Fruit fly (Drosophila melanogaster) whole organism, embryonic: ENCODE measurements around the gene CG18301.
A peak's percentile ranks its signal among the peaks of the same experiment; 100 is the strongest.

ENCODE experiments used
- ATbp ChIP-seq: fragments of 200-800 bp; sonication (Bioruptor generic); optimal IDR thresholded peaks from 2 replicates; lab custom pipeline; 2017; ENCODE audit warnings: missing biosample characterization, mild to moderate bottlenecking, missing genetic modification characterization, missing genetic modification reagents
- Atf-2 ChIP-seq: fragments of 200-800 bp; sonication (Bioruptor generic); optimal IDR thresholded peaks from 2 replicates; lab custom pipeline; 2016; ENCODE audit warnings: missing biosample characterization, missing genetic modification characterization
- Atf3 ChIP-seq: fragments of 200-800 bp; sonication (Bioruptor generic); optimal IDR thresholded peaks from 3 replicates; lab custom pipeline; 2016; ENCODE audit warnings: missing biosample characterization, missing genetic modification characterization
- CG10147 ChIP-seq: fragments of 200-800 bp; sonication (Bioruptor generic); optimal IDR thresholded peaks from 2 replicates; lab custom pipeline; 2019; ENCODE audit warnings: missing biosample characterization, mild to moderate bottlenecking, missing genetic modification characterization, moderate library complexity
- CG1024 ChIP-seq: fragments of 200-800 bp; sonication (Bioruptor generic); IDR thresholded peaks from 2 replicates; pipeline ENCODE4 v1.3.6; 2022; ENCODE audit warnings: missing biosample characterization, missing genetic modification characterization
- CG10654 ChIP-seq: fragments of 200-800 bp; sonication (Bioruptor generic); optimal IDR thresholded peaks from 2 replicates; lab custom pipeline; 2016; ENCODE audit warnings: missing biosample characterization, missing genetic modification characterization
- CG12071 ChIP-seq: fragments of 200-800 bp; sonication (Bioruptor generic); optimal IDR thresholded peaks from 3 replicates; lab custom pipeline; 2018; ENCODE audit warnings: missing biosample characterization, mild to moderate bottlenecking, missing genetic modification characterization
- CG12769 ChIP-seq: fragments of 200-800 bp; sonication (Bioruptor generic); optimal IDR thresholded peaks from 2 replicates; lab custom pipeline; 2019; ENCODE audit warnings: missing biosample characterization, mild to moderate bottlenecking, missing genetic modification characterization, moderate library complexity
- CG13624 ChIP-seq: fragments of 200-800 bp; sonication (Bioruptor generic); optimal IDR thresholded peaks from 2 replicates; lab custom pipeline; 2016; ENCODE audit warnings: missing biosample characterization, missing genetic modification characterization
- CG14014 ChIP-seq: fragments of 200-800 bp; sonication (Bioruptor generic); IDR thresholded peaks from 2 replicates; pipeline ENCODE4 v1.3.6; 2022; ENCODE audit warnings: missing biosample characterization, missing genetic modification characterization
- CG14441 ChIP-seq: fragments of 200-800 bp; sonication (Bioruptor generic); IDR thresholded peaks from 2 replicates; pipeline ENCODE4 v1.3.6; 2022; ENCODE audit warnings: missing biosample characterization, missing genetic modification characterization
- CG1603 ChIP-seq: fragments of 200-800 bp; sonication (Bioruptor generic); optimal IDR thresholded peaks from 2 replicates; lab custom pipeline; 2019; ENCODE audit warnings: missing biosample characterization, mild to moderate bottlenecking, missing genetic modification characterization, moderate library complexity
- CG16779 ChIP-seq: fragments of 200-800 bp; sonication (Bioruptor generic); IDR thresholded peaks from 2 replicates; pipeline ENCODE4 v1.3.6; 2022; ENCODE audit warnings: missing biosample characterization, missing genetic modification characterization
- CG17186 ChIP-seq: fragments of 200-800 bp; sonication (Bioruptor generic); optimal IDR thresholded peaks from 3 replicates; lab custom pipeline; 2017; ENCODE audit warnings: missing biosample characterization, missing genetic modification reagents, missing genetic modification characterization
- CG17802 ChIP-seq: fragments of 200-800 bp; sonication (Bioruptor generic); optimal IDR thresholded peaks from 2 replicates; lab custom pipeline; 2018; ENCODE audit warnings: missing biosample characterization, mild to moderate bottlenecking, missing genetic modification characterization, moderate library complexity
- CG2202 ChIP-seq: fragments of 200-800 bp; sonication (Bioruptor generic); optimal IDR thresholded peaks from 2 replicates; lab custom pipeline; 2018; ENCODE audit warnings: missing biosample characterization, mild to moderate bottlenecking, missing genetic modification characterization
- CG32772 ChIP-seq: fragments of 200-800 bp; sonication (Bioruptor generic); IDR thresholded peaks from 2 replicates; pipeline ENCODE4 v1.3.6; 2022; ENCODE audit warnings: missing biosample characterization, missing genetic modification characterization
- CG42726 ChIP-seq: fragments of 200-800 bp; sonication (Bioruptor generic); IDR thresholded peaks from 2 replicates; pipeline ENCODE4 v1.3.6; 2022; ENCODE audit warnings: missing biosample characterization, missing genetic modification characterization; ENCODE audit not compliant: partially characterized antibody
- CG4360 ChIP-seq: fragments of 200-800 bp; sonication (Bioruptor generic); IDR thresholded peaks from 2 replicates; pipeline ENCODE4 v1.3.6; 2022; ENCODE audit warnings: missing biosample characterization, missing genetic modification characterization
- CG4730 ChIP-seq: fragments of 200-800 bp; sonication (Bioruptor generic); IDR thresholded peaks from 2 replicates; pipeline ENCODE4 v1.3.6; 2022; ENCODE audit warnings: missing biosample characterization, missing genetic modification characterization
- CG6175 ChIP-seq: fragments of 200-800 bp; sonication (Bioruptor generic); IDR thresholded peaks from 3 replicates; pipeline ENCODE4 v1.3.6; 2022; ENCODE audit warnings: missing biosample characterization, missing genetic modification characterization
- CG6254 ChIP-seq: fragments of 200-800 bp; sonication (Bioruptor generic); optimal IDR thresholded peaks from 3 replicates; lab custom pipeline; 2017; ENCODE audit warnings: mild to moderate bottlenecking, missing biosample characterization, missing genetic modification reagents, missing genetic modification characterization
- CG6689 ChIP-seq: fragments of 200-800 bp; sonication (Bioruptor generic); IDR thresholded peaks from 2 replicates; pipeline ENCODE4 v1.3.6; 2022; ENCODE audit warnings: missing biosample characterization, missing genetic modification characterization
- CG6854 ChIP-seq: fragments of 200-800 bp; sonication (Bioruptor generic); optimal IDR thresholded peaks from 3 replicates; lab custom pipeline; 2017; ENCODE audit warnings: missing biosample characterization, mild to moderate bottlenecking, missing genetic modification characterization
- CG7372 ChIP-seq: fragments of 200-800 bp; sonication (Bioruptor generic); IDR thresholded peaks from 2 replicates; pipeline ENCODE4 v1.3.6; 2022; ENCODE audit warnings: missing biosample characterization, missing genetic modification characterization
- CG8290 ChIP-seq, 3 experiments: fragments of 200-800 bp; sonication (Bioruptor generic); optimal IDR thresholded peaks; 2 replicates each; lab custom pipeline; 2016 to 2019; ENCODE audit warnings: missing biosample characterization in 3 of 3, missing genetic modification characterization in 3 of 3, mild to moderate bottlenecking in 2 of 3, moderate library complexity in 1 of 3
- CG9609 ChIP-seq: fragments of 200-800 bp; sonication (Bioruptor generic); optimal IDR thresholded peaks from 3 replicates; lab custom pipeline; 2016; ENCODE audit warnings: missing biosample characterization, missing genetic modification characterization
- CoRest ChIP-seq: fragments of 200-800 bp; sonication (Bioruptor generic); optimal IDR thresholded peaks from 3 replicates; lab custom pipeline; 2018; ENCODE audit warnings: missing biosample characterization, mild to moderate bottlenecking, missing genetic modification characterization, moderate library complexity
- Dbx ChIP-seq: fragments of 200-800 bp; sonication (Bioruptor generic); IDR thresholded peaks from 3 replicates; pipeline ENCODE4 v1.3.6; 2022; ENCODE audit warnings: missing biosample characterization, missing genetic modification characterization
- E2f2 ChIP-seq: fragments of 200-800 bp; sonication (Bioruptor generic); IDR thresholded peaks from 2 replicates; pipeline ENCODE4 v1.3.6; 2022; ENCODE audit warnings: missing biosample characterization, missing genetic modification characterization
- Elba2 ChIP-seq: fragments of 200-800 bp; sonication (Bioruptor generic); optimal IDR thresholded peaks from 3 replicates; lab custom pipeline; 2016; ENCODE audit warnings: missing biosample characterization, missing genetic modification characterization
- Fer2 ChIP-seq: fragments of 200-800 bp; sonication (Bioruptor generic); optimal IDR thresholded peaks from 2 replicates; lab custom pipeline; 2018; ENCODE audit warnings: missing biosample characterization, mild to moderate bottlenecking, missing genetic modification characterization, moderate library complexity
- HLH3B ChIP-seq: fragments of 200-800 bp; sonication (Bioruptor generic); IDR thresholded peaks from 2 replicates; pipeline ENCODE4 v1.3.6; 2022; ENCODE audit warnings: missing biosample characterization, missing genetic modification characterization
- Med ChIP-seq: fragments of 200-800 bp; sonication (Bioruptor generic); peaks from one replicate; lab custom pipeline; 2016; ENCODE audit warnings: missing biosample characterization, missing genetic modification characterization, mild to moderate bottlenecking, inconsistent platforms, moderate library complexity
- Opbp ChIP-seq: fragments of 200-800 bp; sonication (Bioruptor generic); IDR thresholded peaks from 3 replicates; pipeline ENCODE4 v1.3.6; 2022; ENCODE audit warnings: missing biosample characterization, missing genetic modification characterization; ENCODE audit not compliant: partially characterized antibody
- Poxn ChIP-seq: fragments of 200-800 bp; sonication (Bioruptor generic); IDR thresholded peaks from 2 replicates; pipeline ENCODE4 v1.3.6; 2022; ENCODE audit warnings: missing biosample characterization, missing genetic modification characterization
- Scr ChIP-seq: fragments of 200-800 bp; sonication (Bioruptor generic); IDR thresholded peaks from 2 replicates; pipeline ENCODE4 v1.3.6; 2022; ENCODE audit warnings: missing biosample characterization, missing genetic modification characterization; ENCODE audit not compliant: partially characterized antibody
- Sry-δ ChIP-seq: fragments of 200-800 bp; sonication (Bioruptor generic); optimal IDR thresholded peaks from 2 replicates; lab custom pipeline; 2016; ENCODE audit warnings: missing biosample characterization, missing genetic modification characterization
- aop ChIP-seq: fragments of 200-800 bp; sonication (Bioruptor generic); IDR thresholded peaks from 2 replicates; pipeline ENCODE4 v1.3.6; 2022; ENCODE audit warnings: missing biosample characterization, missing genetic modification characterization
- ci ChIP-seq: fragments of 200-800 bp; sonication (Bioruptor generic); IDR thresholded peaks from 3 replicates; pipeline ENCODE4 v1.3.6; 2022; ENCODE audit warnings: missing biosample characterization, missing genetic modification characterization
- crc ChIP-seq: fragments of 200-800 bp; sonication (Bioruptor generic); optimal IDR thresholded peaks from 2 replicates; lab custom pipeline; 2016; ENCODE audit warnings: missing biosample characterization, missing genetic modification characterization
- jigr1 ChIP-seq: fragments of 200-800 bp; sonication (Bioruptor generic); IDR thresholded peaks from 3 replicates; pipeline ENCODE4 v1.3.6; 2022; ENCODE audit warnings: missing biosample characterization, missing genetic modification characterization
- kay ChIP-seq: fragments of 200-800 bp; sonication (Bioruptor generic); optimal IDR thresholded peaks from 2 replicates; lab custom pipeline; 2016; ENCODE audit warnings: missing biosample characterization, missing genetic modification characterization
- klu ChIP-seq: fragments of 200-800 bp; sonication (Bioruptor generic); IDR thresholded peaks from 2 replicates; pipeline ENCODE4 v1.3.6; 2022; ENCODE audit warnings: missing biosample characterization, missing genetic modification characterization
- lov ChIP-seq, 2 experiments: fragments of 200-800 bp in 1 of 2; fragments of >200 bp in 1 of 2; sonication (Bioruptor generic) in 1 of 2; IDR thresholded peaks in 1 of 2; optimal IDR thresholded peaks in 1 of 2; 2 replicates in 1 of 2; 3 replicates in 1 of 2; pipeline versions ENCODE4 v1.3.6 to Lab custom; 2017 to 2022; ENCODE audit warnings: missing biosample characterization in 1 of 2, missing genetic modification characterization in 1 of 2
- org-1 ChIP-seq: fragments of 200-800 bp; sonication (Bioruptor generic); optimal IDR thresholded peaks from 2 replicates; lab custom pipeline; 2017; ENCODE audit warnings: missing biosample characterization, missing genetic modification characterization
- pnt ChIP-seq: fragments of 200-800 bp; sonication (Bioruptor generic); optimal IDR thresholded peaks from 3 replicates; lab custom pipeline; 2016; ENCODE audit warnings: missing biosample characterization, missing genetic modification characterization
- so ChIP-seq: fragments of 200-800 bp; sonication (Bioruptor generic); IDR thresholded peaks from 3 replicates; pipeline ENCODE4 v1.3.6; 2022; ENCODE audit warnings: missing biosample characterization, missing genetic modification characterization
- vvl ChIP-seq: fragments of 200-800 bp; sonication (Bioruptor generic); IDR thresholded peaks from 2 replicates; pipeline ENCODE4 v1.3.6; 2022; ENCODE audit warnings: missing biosample characterization, missing genetic modification characterization
- wek ChIP-seq: fragments of 200-800 bp; sonication (Bioruptor generic); optimal IDR thresholded peaks from 3 replicates; lab custom pipeline; 2018; ENCODE audit warnings: missing biosample characterization, mild to moderate bottlenecking, missing genetic modification characterization, moderate library complexity
- zen ChIP-seq: fragments of 200-800 bp; sonication (Bioruptor generic); optimal IDR thresholded peaks from 3 replicates; lab custom pipeline; 2018; ENCODE audit warnings: missing biosample characterization, mild to moderate bottlenecking, missing genetic modification characterization, moderate library complexity

CG18301 gene

dm6 chr2L:10499608-10500007 is 32.0 kb upstream of the CG18301 start:
- no peak for TF ChIP-seq CG16779 (GFP tag; lab: Robert Waterston, UW)
- no peak for TF ChIP-seq CG2202
- TF ChIP-seq CG10147, result peak; percentile 13
- TF ChIP-seq so (GFP tag; lab: Robert Waterston, UW), result peak; percentile 67; the same call in 1 of the 3 replicates
- TF ChIP-seq org-1 (GFP tag; lab: Kevin White, UChicago), result peak; percentile 4
- peak; percentile 15 for TF ChIP-seq CG12769
- TF ChIP-seq CG14014 (GFP tag; lab: Robert Waterston, UW), result 0 out of 2 replicates have a peak, but pooled peaks have one; percentile 17
- TF ChIP-seq crc (GFP tag; lab: Kevin White, UChicago), result no peak
- TF ChIP-seq jigr1, result no peak
- no peak for TF ChIP-seq pnt (GFP tag; lab: Kevin White, UChicago)
- TF ChIP-seq CG13624 (GFP tag; lab: Kevin White, UChicago), result no peak
- no peak for TF ChIP-seq CG8290 (GFP tag; optimal IDR thresholded peaks at IDR 0.05; lab: Kevin White, UChicago)
- TF ChIP-seq CG8290 (tag; optimal IDR thresholded peaks at IDR 0.05; lab: Kevin White, UChicago), result peak in 1 of 2 experiments; percentile 48
- no peak for TF ChIP-seq CG17186 (GFP tag; lab: Kevin White, UChicago)
- no peak for TF ChIP-seq Sry-δ
- no peak for TF ChIP-seq CG10654
- TF ChIP-seq CoRest, result no peak
- no peak for TF ChIP-seq CG42726 (GFP tag; lab: Robert Waterston, UW)
- TF ChIP-seq CG12071 (GFP tag; lab: Kevin White, UChicago), result peak; percentile 30
- TF ChIP-seq Med (GFP tag; lab: Kevin White, UChicago), result peak; percentile 38
- no peak for TF ChIP-seq klu (GFP tag; lab: Robert Waterston, UW)
- no peak for TF ChIP-seq Elba2 (GFP tag; lab: Kevin White, UChicago)
- no peak for TF ChIP-seq Fer2
- peak; percentile 33; the same call in 1 of the 2 replicates for TF ChIP-seq CG7372
- TF ChIP-seq CG32772, result no peak
- TF ChIP-seq Atf3 (GFP tag; lab: Kevin White, UChicago), result no peak
- TF ChIP-seq wek (GFP tag; lab: Kevin White, UChicago), result no peak
- no peak for TF ChIP-seq Scr (GFP tag; lab: Robert Waterston, UW)
- no peak for TF ChIP-seq Poxn
- no peak for TF ChIP-seq zen (tag; lab: Kevin White, UChicago)
- no peak for TF ChIP-seq HLH3B (GFP tag; lab: Robert Waterston, UW)
- 0 out of 2 replicates have a peak, but pooled peaks have one; percentile 27 for TF ChIP-seq CG14441 (GFP tag; lab: Robert Waterston, UW)
- TF ChIP-seq CG17802 (tag; lab: Kevin White, UChicago), result no peak
- peak; percentile 32; the same call in 1 of the 3 replicates for TF ChIP-seq CG6175
- TF ChIP-seq CG6854 (GFP tag; lab: Kevin White, UChicago), result no peak
- 0 out of 3 replicates have a peak, but pooled peaks have one; percentile 48 for TF ChIP-seq ci (GFP tag; lab: Robert Waterston, UW)
- TF ChIP-seq CG6689 (GFP tag; lab: Robert Waterston, UW), result peak; percentile 8; the same call in 1 of the 2 replicates
- peak; percentile 17 for TF ChIP-seq E2f2
- TF ChIP-seq CG1603 (tag; lab: Kevin White, UChicago), result no peak
- TF ChIP-seq Opbp (GFP tag; lab: Robert Waterston, UW), result no peak
- no peak for TF ChIP-seq aop (GFP tag; lab: Robert Waterston, UW)
- no peak for TF ChIP-seq kay (GFP tag; lab: Kevin White, UChicago)
- TF ChIP-seq vvl (GFP tag; lab: Robert Waterston, UW), result no peak
- peak; percentile 20 for TF ChIP-seq ATbp (GFP tag; lab: Kevin White, UChicago)
- no peak for TF ChIP-seq CG1024 (GFP tag; lab: Robert Waterston, UW)
- TF ChIP-seq CG9609 (GFP tag; lab: Kevin White, UChicago), result no peak
- TF ChIP-seq Dbx, result no peak
- no peak for TF ChIP-seq CG6254 (GFP tag; lab: Kevin White, UChicago)
- peak; percentile 84 for TF ChIP-seq CG4360 (GFP tag; lab: Robert Waterston, UW)
- no peak for TF ChIP-seq Atf-2
- no peak for TF ChIP-seq lov (optimal IDR thresholded peaks at IDR 0.05; lab: Kevin White, UChicago)
- no peak for TF ChIP-seq lov (GFP tag; IDR thresholded peaks at IDR 0.05; lab: Robert Waterston, UW)
- TF ChIP-seq CG4730 (GFP tag; lab: Robert Waterston, UW), result no peak
